Fruit fly (Drosophila melanogaster): Measurements from ENCODE around the gene CG11294.

Gene CG11294

DNA sequence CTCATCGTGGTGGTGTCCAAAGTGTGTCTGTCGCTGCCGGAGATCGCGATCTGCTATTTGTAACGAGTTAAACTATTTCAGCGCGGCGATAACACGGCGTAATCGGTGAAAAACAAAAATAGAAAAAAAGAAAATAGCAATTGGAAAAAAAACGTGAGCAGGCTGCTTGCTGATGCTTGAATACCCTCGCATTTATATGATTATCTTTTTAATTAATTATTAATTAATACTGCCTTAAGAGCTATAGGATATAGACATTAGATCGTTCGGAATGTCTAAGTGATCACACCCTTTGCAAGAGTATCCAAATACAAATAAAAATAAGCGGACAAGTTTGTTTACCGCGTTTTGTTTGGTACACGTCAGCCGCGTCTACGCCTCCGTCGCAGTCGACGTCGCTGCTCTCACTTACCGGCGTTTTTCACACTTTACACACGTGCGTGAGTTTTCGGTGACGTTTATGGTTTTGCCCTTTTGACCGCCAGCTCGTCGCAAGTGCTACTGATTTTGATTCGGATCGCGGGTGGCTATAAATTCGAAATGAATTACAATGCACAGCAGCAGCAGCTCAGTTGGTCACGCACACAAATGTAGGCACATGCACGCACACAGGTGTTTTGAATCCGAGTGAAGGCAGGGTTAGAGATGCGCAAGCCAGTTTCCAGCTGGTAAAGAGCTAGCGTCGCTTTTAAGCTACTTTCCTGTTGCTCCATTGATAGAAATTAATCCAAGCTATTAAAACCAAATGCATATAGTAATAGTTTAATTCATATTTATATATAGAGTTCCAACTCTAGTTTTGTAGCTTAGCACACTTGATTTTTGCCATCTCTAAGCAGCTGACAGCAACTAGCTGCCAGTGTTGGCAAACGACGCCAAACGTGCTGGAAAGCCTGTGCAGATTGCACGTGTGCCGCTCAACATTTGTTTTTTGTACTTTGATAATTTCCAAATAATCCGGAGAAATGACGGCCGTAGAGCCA, 20.9 kb upstream of the CG11294 start, which contains the start of the genes CG2004 and CG1785:
TSS of gene CG2004 (minus strand) at position 861 of the 983 bp plus-strand sequence.
TSS of gene CG1785 (plus strand) at position 873 of the 983 bp plus-strand sequence.
- TF ChIP-seq kay (GFP tag; ENCODE audit: borderline replicate concordance): no peak
- peak; percentile 75 for TF ChIP-seq Clk (GFP tag; optimal IDR thresholded peaks at IDR 0.05)
- peak; percentile 79 for TF ChIP-seq CG7045 (GFP tag; optimal IDR thresholded peaks at IDR 0.05)
- peak; percentile 90 for TF ChIP-seq Hr96 (GFP tag; optimal IDR thresholded peaks at IDR 0.05)
- TF ChIP-seq CG7101 (tag; optimal IDR thresholded peaks at IDR 0.05): peak; percentile 94
- TF ChIP-seq CG14711 (tag; optimal IDR thresholded peaks at IDR 0.05): peak; percentile 88
- peak; percentile 85 for TF ChIP-seq CG5204 (GFP tag; optimal IDR thresholded peaks at IDR 0.05)
- no peak for TF ChIP-seq cnc (optimal IDR thresholded peaks at IDR 0.05)
- TF ChIP-seq bab1 (GFP tag; optimal IDR thresholded peaks at IDR 0.05): peak; percentile 57
- peak; percentile 85 for TF ChIP-seq pad (GFP tag; optimal IDR thresholded peaks at IDR 0.05)
- TF ChIP-seq Crg-1 (GFP tag; optimal IDR thresholded peaks at IDR 0.05): peak; percentile 87
- peak; percentile 95 for TF ChIP-seq ovo (GFP tag; optimal IDR thresholded peaks at IDR 0.05)
- TF ChIP-seq CG12768 (GFP tag; optimal IDR thresholded peaks at IDR 0.05): peak; percentile 84
- peak; percentile 86 for TF ChIP-seq toe (GFP tag; optimal IDR thresholded peaks at IDR 0.05)
- TF ChIP-seq Mnt (GFP tag; optimal IDR thresholded peaks at IDR 0.05): peak; percentile 99
- TF ChIP-seq CG33017 (tag; optimal IDR thresholded peaks at IDR 0.05): peak; percentile 64
- peak; percentile 78 for TF ChIP-seq tj (GFP tag; optimal IDR thresholded peaks at IDR 0.05)
- TF ChIP-seq CG11617 (GFP tag; optimal IDR thresholded peaks at IDR 0.05): peak; percentile 90
- TF ChIP-seq cic (GFP tag; optimal IDR thresholded peaks at IDR 0.05): peak; percentile 31
- TF ChIP-seq CG1620 (GFP tag; optimal IDR thresholded peaks at IDR 0.05): peak; percentile 97

- TF ChIP-seq CG11617 (GFP tag; optimal IDR thresholded peaks at IDR 0.05): peak; percentile 71
- TF ChIP-seq cic (GFP tag; optimal IDR thresholded peaks at IDR 0.05): no peak
- TF ChIP-seq CG12768 (GFP tag; optimal IDR thresholded peaks at IDR 0.05): peak; percentile 42
- peak; percentile 33 for TF ChIP-seq ovo (GFP tag; optimal IDR thresholded peaks at IDR 0.05)
- TF ChIP-seq tj (GFP tag; optimal IDR thresholded peaks at IDR 0.05): peak; percentile 83
- peak; percentile 89 for TF ChIP-seq CG7101 (tag; optimal IDR thresholded peaks at IDR 0.05)
- TF ChIP-seq bab1 (GFP tag; optimal IDR thresholded peaks at IDR 0.05): peak; percentile 98
- TF ChIP-seq Mnt (GFP tag; optimal IDR thresholded peaks at IDR 0.05): peak; percentile 34
- TF ChIP-seq toe (GFP tag; optimal IDR thresholded peaks at IDR 0.05): no peak
- TF ChIP-seq CG7045 (GFP tag; optimal IDR thresholded peaks at IDR 0.05): peak; percentile 38
- TF ChIP-seq CG33017 (tag; optimal IDR thresholded peaks at IDR 0.05): peak; percentile 67
- peak; percentile 36 for TF ChIP-seq Clk (GFP tag; optimal IDR thresholded peaks at IDR 0.05)
- TF ChIP-seq CG1620 (GFP tag; optimal IDR thresholded peaks at IDR 0.05): peak; percentile 96
- TF ChIP-seq Hr96 (GFP tag; optimal IDR thresholded peaks at IDR 0.05): peak; percentile 87
- peak; percentile 53 for TF ChIP-seq CG5204 (GFP tag; optimal IDR thresholded peaks at IDR 0.05)
- no peak for TF ChIP-seq kay (GFP tag; ENCODE audit: borderline replicate concordance)
- peak; percentile 88 for TF ChIP-seq pad (GFP tag; optimal IDR thresholded peaks at IDR 0.05)
- peak; percentile 94 for TF ChIP-seq Crg-1 (GFP tag; optimal IDR thresholded peaks at IDR 0.05)
- TF ChIP-seq cnc (optimal IDR thresholded peaks at IDR 0.05): no peak
- peak; percentile 88 for TF ChIP-seq CG14711 (tag; optimal IDR thresholded peaks at IDR 0.05)
Observed at dm6 chrX:8709234-8709843, 15.9 kb upstream of the CG11294 start, which contains the start of gene Hexo2. Gene Hexo2, plus strand, starts transcription at chrX:8709652.

dm6 chrX:8696106-8696595, 2.7 kb upstream of the CG11294 start:
- TF ChIP-seq Crg-1 (GFP tag; optimal IDR thresholded peaks at IDR 0.05) (no peak), Hr96 (GFP tag; optimal IDR thresholded peaks at IDR 0.05) (no peak), CG5204 (GFP tag; optimal IDR thresholded peaks at IDR 0.05) (no peak), bab1 (GFP tag; optimal IDR thresholded peaks at IDR 0.05) (no peak), CG7101 (tag; optimal IDR thresholded peaks at IDR 0.05) (no peak), CG7045 (GFP tag; optimal IDR thresholded peaks at IDR 0.05) (no peak), CG1620 (GFP tag; optimal IDR thresholded peaks at IDR 0.05) (no peak), CG33017 (tag; optimal IDR thresholded peaks at IDR 0.05) (no peak), cnc (optimal IDR thresholded peaks at IDR 0.05) (no peak), kay (GFP tag; ENCODE audit: borderline replicate concordance) (no peak), toe (GFP tag; optimal IDR thresholded peaks at IDR 0.05) (no peak)

DNA sequence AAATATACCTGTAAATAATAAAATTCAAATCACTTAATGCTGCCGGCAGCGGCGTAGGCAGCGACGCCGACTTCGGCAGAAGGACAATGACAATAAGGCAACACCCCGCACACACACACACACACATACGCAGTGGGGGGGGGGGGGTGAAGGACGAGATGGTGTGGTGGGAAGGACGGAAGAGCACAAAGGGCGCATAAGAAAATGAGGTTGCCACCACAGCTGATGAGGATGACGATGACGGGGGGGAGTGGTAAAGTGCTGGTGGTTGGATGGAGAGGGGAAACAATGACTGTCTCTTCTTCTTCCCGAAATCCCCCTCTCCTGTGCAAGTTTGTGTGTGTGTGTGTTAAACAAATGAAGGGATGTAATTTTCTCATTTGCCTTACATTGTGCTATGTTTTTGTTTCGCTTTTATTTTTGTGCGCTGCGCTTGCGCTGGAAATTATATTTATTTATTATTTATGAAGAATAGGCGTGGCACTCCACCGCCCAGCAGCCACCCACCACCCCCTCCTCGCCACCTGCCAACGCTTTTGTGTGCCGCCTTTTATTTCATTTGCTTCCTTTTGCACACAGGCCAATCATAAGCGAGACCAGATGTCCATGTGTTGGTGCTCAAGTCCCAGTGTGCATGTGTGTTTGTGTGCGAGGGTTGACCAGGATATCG, 1.5 kb upstream of the CG11294 start:
- TF ChIP-seq toe (GFP tag; optimal IDR thresholded peaks at IDR 0.05): no peak
- TF ChIP-seq cnc (optimal IDR thresholded peaks at IDR 0.05): no peak
- TF ChIP-seq CG7101 (tag; optimal IDR thresholded peaks at IDR 0.05): no peak
- no peak for TF ChIP-seq Mnt (GFP tag; optimal IDR thresholded peaks at IDR 0.05)
- TF ChIP-seq bab1 (GFP tag; optimal IDR thresholded peaks at IDR 0.05): no peak
- TF ChIP-seq ovo (GFP tag; optimal IDR thresholded peaks at IDR 0.05): no peak
- no peak for TF ChIP-seq Hr96 (GFP tag; optimal IDR thresholded peaks at IDR 0.05)
- TF ChIP-seq kay (GFP tag; ENCODE audit: borderline replicate concordance): no peak
- no peak for TF ChIP-seq Clk (GFP tag; optimal IDR thresholded peaks at IDR 0.05)
- no peak for TF ChIP-seq Crg-1 (GFP tag; optimal IDR thresholded peaks at IDR 0.05)
- TF ChIP-seq CG33017 (tag; optimal IDR thresholded peaks at IDR 0.05): no peak
- no peak for TF ChIP-seq CG7045 (GFP tag; optimal IDR thresholded peaks at IDR 0.05)
- no peak for TF ChIP-seq CG12768 (GFP tag; optimal IDR thresholded peaks at IDR 0.05)
- no peak for TF ChIP-seq CG1620 (GFP tag; optimal IDR thresholded peaks at IDR 0.05)
- TF ChIP-seq tj (GFP tag; optimal IDR thresholded peaks at IDR 0.05): no peak
- no peak for TF ChIP-seq cic (GFP tag; optimal IDR thresholded peaks at IDR 0.05)
- TF ChIP-seq CG5204 (GFP tag; optimal IDR thresholded peaks at IDR 0.05): no peak

All from whole organism, adult.